Worm (Caenorhabditis elegans): ENCODE measurements around the gene ZC504.1.

ce11 chrX:10377663-10378062, 29.3 kb upstream of the ZC504.1 start:
- TF ChIP-seq sdc-2 (tag; optimal IDR thresholded peaks at IDR 0.05) = peak; percentile 70
- TF ChIP-seq nfya-1 (tag; optimal IDR thresholded peaks at IDR 0.05) = peak; percentile 76
- 0 out of 2 replicates have a peak, but pooled peaks have one; percentile 6 for TF ChIP-seq ceh-45 (GFP tag; IDR thresholded peaks at IDR 0.05)

All from whole organism, late embryonic.